Fruit fly (Drosophila melanogaster): ENCODE measurements around the gene CG6508.

- TF ChIP-seq CG10462 (GFP tag; optimal IDR thresholded peaks at IDR 0.05) (no peak), CG14441 (GFP tag; IDR thresholded peaks at IDR 0.05) (no peak), fd102C (GFP tag; optimal IDR thresholded peaks at IDR 0.05) (no peak), Bteb2 (GFP tag; optimal IDR thresholded peaks at IDR 0.05) (no peak), CG16863 (GFP tag; optimal IDR thresholded peaks at IDR 0.05) (no peak), CG2678 (tag; optimal IDR thresholded peaks at IDR 0.05) (no peak), tap (tag; optimal IDR thresholded peaks at IDR 0.05) (no peak), CG18764 (GFP tag; optimal IDR thresholded peaks at IDR 0.05) (no peak), lbe (GFP tag; optimal IDR thresholded peaks at IDR 0.05) (no peak), so (GFP tag; IDR thresholded peaks at IDR 0.05) (no peak), dm (GFP tag; optimal IDR thresholded peaks at IDR 0.05) (no peak), CG17612 (GFP tag; IDR thresholded peaks at IDR 0.05) (no peak), dmrt11E (tag; optimal IDR thresholded peaks at IDR 0.05) (no peak), CkIIα-i1 (GFP tag; IDR thresholded peaks at IDR 0.05) (no peak)
Measured at dm6 chr2L:10789922-10790321, 29.0 kb upstream of the CG6508 start, which contains the start of gene CG31870.
